Worm (Caenorhabditis elegans) whole organism, L1 larva: ENCODE measurements around the gene lpd-9.

Source experiments
- ama-1 ChIP-seq: fragments of 150-350 bp; optimal IDR thresholded peaks from 2 replicates; lab custom pipeline; 2014
- egl-27 ChIP-seq, 2 experiments: fragments of 150-350 bp in 1 of 2; sonication (generic microtip); optimal IDR thresholded peaks; 3 replicates each; lab custom pipeline; 2017 to 2018; ENCODE audit warnings: missing biosample characterization in 2 of 2, missing genetic modification characterization in 2 of 2, missing genetic modification reagents in 2 of 2
- lin-14 ChIP-seq: fragments of 200-800 bp; sonication (Bioruptor generic); optimal IDR thresholded peaks from 2 replicates; lab custom pipeline; 2018; ENCODE audit warnings: mild to moderate bottlenecking, missing genetic modification characterization, moderate library complexity, missing compliant biosample characterization

- no peak for TF ChIP-seq ama-1
- no peak for TF ChIP-seq egl-27 (tag; optimal IDR thresholded peaks at IDR 0.05; lab: Kevin White, UChicago)
- TF ChIP-seq lin-14 = no peak
Measured at ce11 chrV:10578226-10578625, 879 bp upstream of the lpd-9 start, which contains the start of gene mics-1.
